Fruit fly (Drosophila melanogaster) whole organism, wandering third instar larva: ENCODE data around the gene ATPsynE.
A peak's percentile ranks its signal among the peaks of the same experiment; 100 is the strongest.

Experiments
- Abd-B ChIP-seq: fragments of >200 bp; optimal IDR thresholded peaks from 2 replicates; lab custom pipeline; 2017; ENCODE audit warnings: missing biosample characterization, missing genetic modification characterization
- CG32264 ChIP-seq: fragments of 200-800 bp; sonication (Bioruptor generic); optimal IDR thresholded peaks from 2 replicates; lab custom pipeline; 2016; ENCODE audit warnings: missing biosample characterization, missing genetic modification characterization
- CG9705 ChIP-seq: fragments of 200-800 bp; sonication (Bioruptor generic); optimal IDR thresholded peaks from 2 replicates; lab custom pipeline; 2018; ENCODE audit warnings: missing biosample characterization, mild to moderate bottlenecking, missing genetic modification characterization
- CrebA ChIP-seq: fragments of 200-800 bp; sonication (Bioruptor generic); optimal IDR thresholded peaks from 2 replicates; lab custom pipeline; 2016; ENCODE audit warnings: missing biosample characterization, mild to moderate bottlenecking, missing genetic modification characterization, borderline replicate concordance
- Dfd ChIP-seq: fragments of >200 bp; optimal IDR thresholded peaks from 2 replicates; lab custom pipeline; 2017; ENCODE audit warnings: missing biosample characterization, missing genetic modification characterization
- Dif ChIP-seq: fragments of 200-275, 200-300 bp; sonication (Bioruptor generic); optimal IDR thresholded peaks from 2 replicates; lab custom pipeline; 2018; ENCODE audit warnings: missing biosample characterization, missing genetic modification characterization; ENCODE audit not compliant: partially characterized antibody
- GATAd ChIP-seq: sonication (Bioruptor generic); optimal IDR thresholded peaks from 2 replicates; lab custom pipeline; 2016; ENCODE audit warnings: missing biosample characterization, missing genetic modification characterization
- HLH106 ChIP-seq: fragments of 200-800 bp; optimal IDR thresholded peaks from 3 replicates; lab custom pipeline; 2019; ENCODE audit warnings: missing biosample characterization, mild to moderate bottlenecking, missing genetic modification characterization, moderate library complexity
- Hnf4 ChIP-seq: fragments of 200-800 bp; sonication (Bioruptor generic); optimal IDR thresholded peaks from 2 replicates; lab custom pipeline; 2016; ENCODE audit warnings: missing biosample characterization, mild to moderate bottlenecking, missing genetic modification characterization
- Hr83 ChIP-seq: fragments of 200-300 bp; sonication (Bioruptor generic); optimal IDR thresholded peaks from 2 replicates; lab custom pipeline; 2016; ENCODE audit warnings: missing biosample characterization, mild to moderate bottlenecking, missing genetic modification characterization, moderate library complexity; ENCODE audit not compliant: poor library complexity, severe bottlenecking
- Jra ChIP-seq: sonication (Bioruptor generic); optimal IDR thresholded peaks from 2 replicates; lab custom pipeline; 2016; ENCODE audit warnings: missing biosample characterization, missing genetic modification characterization
- Mio ChIP-seq: sonication (Bioruptor generic); optimal IDR thresholded peaks from 2 replicates; lab custom pipeline; 2016; ENCODE audit warnings: missing biosample characterization, missing genetic modification characterization
- Myc ChIP-seq: fragments of >200 bp; optimal IDR thresholded peaks from 2 replicates; lab custom pipeline; 2017
- OdsH ChIP-seq: fragments of 200-800 bp; sonication (Bioruptor generic); optimal IDR thresholded peaks from 2 replicates; lab custom pipeline; 2016; ENCODE audit warnings: missing biosample characterization, mild to moderate bottlenecking, missing genetic modification characterization
- Rel ChIP-seq, 2 experiments: fragments of 200-800 bp; sonication (Bioruptor generic) in 1 of 2; optimal IDR thresholded peaks; 2 replicates in 1 of 2; 3 replicates in 1 of 2; lab custom pipeline; 2016 to 2019; ENCODE audit warnings: mild to moderate bottlenecking in 2 of 2, missing biosample characterization in 2 of 2, missing genetic modification characterization in 2 of 2, moderate library complexity in 1 of 2
- Sp1 ChIP-seq: fragments of 200-800 bp; sonication (Bioruptor generic); optimal IDR thresholded peaks from 3 replicates; lab custom pipeline; 2019; ENCODE audit warnings: missing biosample characterization, mild to moderate bottlenecking, missing genetic modification characterization, moderate library complexity
- Vsx2 ChIP-seq: fragments of 200-300, 225-300 bp; sonication (Bioruptor generic); optimal IDR thresholded peaks from 2 replicates; lab custom pipeline; 2018; ENCODE audit warnings: missing biosample characterization, missing genetic modification characterization; ENCODE audit not compliant: partially characterized antibody
- br ChIP-seq: fragments of 200-800 bp; sonication (Bioruptor generic); optimal IDR thresholded peaks from 2 replicates; lab custom pipeline; 2016; ENCODE audit warnings: missing biosample characterization, missing genetic modification characterization
- brk ChIP-seq: fragments of 200-800 bp; sonication (Bioruptor generic); optimal IDR thresholded peaks from 2 replicates; lab custom pipeline; 2016; ENCODE audit warnings: missing biosample characterization, mild to moderate bottlenecking, missing genetic modification characterization
- dmrt93B ChIP-seq: fragments of 200-800 bp; sonication (Bioruptor generic); optimal IDR thresholded peaks from 2 replicates; lab custom pipeline; 2018; ENCODE audit warnings: missing biosample characterization, mild to moderate bottlenecking, missing genetic modification characterization
- dsf ChIP-seq: sonication (Bioruptor generic); optimal IDR thresholded peaks from 2 replicates; lab custom pipeline; 2016; ENCODE audit warnings: missing biosample characterization, missing genetic modification characterization, borderline replicate concordance
- ey ChIP-seq: fragments of 200-800 bp; sonication (Bioruptor generic); optimal IDR thresholded peaks from 2 replicates; lab custom pipeline; 2016; ENCODE audit warnings: missing biosample characterization, missing genetic modification characterization
- foxo ChIP-seq, 2 experiments: fragments of 200-800 bp; sonication (Bioruptor generic); optimal IDR thresholded peaks; 2 replicates in 1 of 2; 3 replicates in 1 of 2; lab custom pipeline; 2016 to 2017; ENCODE audit warnings: missing biosample characterization in 2 of 2, missing genetic modification characterization in 2 of 2
- h ChIP-seq: fragments of 200-800 bp; sonication (Bioruptor generic); optimal IDR thresholded peaks from 3 replicates; lab custom pipeline; 2016; ENCODE audit warnings: missing biosample characterization, mild to moderate bottlenecking, missing genetic modification characterization
- jim ChIP-seq: fragments of 175-275, 200-325 bp; sonication (Bioruptor generic); optimal IDR thresholded peaks from 2 replicates; lab custom pipeline; 2016; ENCODE audit warnings: missing biosample characterization, mild to moderate bottlenecking, missing genetic modification characterization
- lola ChIP-seq: fragments of >200 bp; optimal IDR thresholded peaks from 2 replicates; lab custom pipeline; 2017; ENCODE audit warnings: missing biosample characterization, missing genetic modification characterization
- psq ChIP-seq: fragments of 200-800 bp; sonication (Bioruptor generic); optimal IDR thresholded peaks from 3 replicates; lab custom pipeline; 2017; ENCODE audit warnings: missing biosample characterization, mild to moderate bottlenecking, missing genetic modification characterization, moderate library complexity
- rgr ChIP-seq: fragments of 200-800 bp; sonication (Bioruptor generic); optimal IDR thresholded peaks from 3 replicates; lab custom pipeline; 2016; ENCODE audit warnings: missing biosample characterization, mild to moderate bottlenecking, missing genetic modification characterization
- sage ChIP-seq: fragments of 200-800 bp; sonication (Bioruptor generic); optimal IDR thresholded peaks from 2 replicates; lab custom pipeline; 2016; ENCODE audit warnings: missing biosample characterization, mild to moderate bottlenecking, missing genetic modification characterization
- sv ChIP-seq: fragments of 200-800 bp; sonication (Bioruptor generic); optimal IDR thresholded peaks from 3 replicates; lab custom pipeline; 2016; ENCODE audit warnings: missing biosample characterization, missing genetic modification characterization
- usp ChIP-seq: fragments of >200 bp; optimal IDR thresholded peaks from 2 replicates; lab custom pipeline; 2017; ENCODE audit warnings: missing biosample characterization, missing genetic modification characterization
- woc ChIP-seq: sonication (Bioruptor generic); optimal IDR thresholded peaks from 2 replicates; lab custom pipeline; 2016; ENCODE audit warnings: missing biosample characterization, mild to moderate bottlenecking, missing genetic modification characterization

ATPsynE gene

DNA sequence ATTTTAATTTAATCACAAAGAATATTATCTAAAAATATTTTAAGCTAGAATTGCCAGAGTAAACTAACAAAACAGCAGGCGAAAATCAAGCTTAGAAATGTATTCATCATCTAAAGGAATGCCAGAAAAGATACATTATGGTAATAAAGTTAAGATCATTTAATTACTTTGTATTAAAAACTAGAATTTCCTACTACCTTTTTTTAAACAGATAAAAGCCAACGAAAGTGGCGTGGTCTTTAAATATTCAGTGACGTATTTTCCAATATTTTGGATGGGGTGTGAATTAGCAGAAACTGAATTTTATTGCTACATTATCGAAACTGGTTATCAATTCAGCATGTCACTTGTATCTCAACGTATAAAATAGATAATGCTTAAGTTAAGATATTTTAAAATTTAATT, 34.4 kb upstream of the ATPsynE start:
- peak; percentile 25 for TF ChIP-seq Sp1 (GFP tag; lab: Kevin White, UChicago)
- TF ChIP-seq HLH106 (tag; lab: Kevin White, UChicago), result no peak
- no peak for TF ChIP-seq woc (GFP tag; lab: Kevin White, UChicago)
- peak in 1 of 2 experiments; percentile 42 for TF ChIP-seq foxo (GFP tag; optimal IDR thresholded peaks at IDR 0.05; lab: Kevin White, UChicago)
- TF ChIP-seq CG9705 (GFP tag; lab: Kevin White, UChicago), result no peak
- no peak for TF ChIP-seq Hr83
- no peak for TF ChIP-seq usp (GFP tag; lab: Kevin White, UChicago)
- no peak for TF ChIP-seq Vsx2 (GFP tag; lab: Kevin White, UChicago)
- no peak for TF ChIP-seq sage (GFP tag; lab: Kevin White, UChicago)
- no peak for TF ChIP-seq Myc
- TF ChIP-seq rgr (GFP tag; lab: Kevin White, UChicago), result no peak
- no peak for TF ChIP-seq Mio
- peak; percentile 0 for TF ChIP-seq h (GFP tag; lab: Kevin White, UChicago)
- no peak for TF ChIP-seq brk (GFP tag; lab: Kevin White, UChicago)
- no peak for TF ChIP-seq Abd-B (GFP tag; lab: Kevin White, UChicago)
- TF ChIP-seq dmrt93B (GFP tag; lab: Kevin White, UChicago), result no peak
- no peak for TF ChIP-seq Jra (GFP tag; lab: Kevin White, UChicago)
- TF ChIP-seq CG32264, result no peak
- no peak for TF ChIP-seq GATAd
- no peak for TF ChIP-seq psq

DNA sequence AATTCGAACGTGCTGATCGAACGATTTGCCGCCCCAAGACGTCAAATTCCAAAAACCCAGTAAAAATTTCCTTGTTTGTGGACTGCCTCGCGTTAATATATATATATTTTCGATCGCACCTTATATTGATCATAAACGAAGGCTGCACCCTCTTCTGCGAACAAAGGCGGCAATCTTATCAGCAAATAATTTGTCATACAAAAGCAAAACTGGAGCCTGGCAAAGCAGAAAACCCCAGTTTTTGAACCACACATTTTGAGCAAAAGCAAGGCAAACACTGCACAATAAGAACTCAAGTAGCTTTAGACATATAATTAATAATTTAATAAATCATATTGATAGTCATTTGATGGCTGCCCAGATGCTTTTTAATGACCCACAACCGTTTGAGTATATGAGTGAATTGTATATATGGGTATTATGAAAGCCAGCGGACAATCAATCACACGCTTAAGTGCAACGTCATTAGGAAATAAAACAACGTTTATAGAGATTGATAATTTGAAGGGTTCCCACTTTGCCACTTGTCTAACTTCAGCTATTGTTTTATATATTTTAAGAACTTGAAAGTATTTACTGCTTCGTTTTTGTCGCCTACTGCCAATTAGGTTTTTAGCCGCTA, 32.2 kb upstream of the ATPsynE start:
- TF ChIP-seq Dif (GFP tag; lab: Kevin White, UChicago) (no peak), brk (GFP tag; lab: Kevin White, UChicago) (peak; percentile 6), h (GFP tag; lab: Kevin White, UChicago) (peak; percentile 15), sage (GFP tag; lab: Kevin White, UChicago) (no peak), Rel (GFP tag; optimal IDR thresholded peaks at IDR 0.05; lab: Kevin White, UChicago) (no peak), Rel (tag; optimal IDR thresholded peaks at IDR 0.05; lab: Kevin White, UChicago) (peak; percentile 94), ey (GFP tag; lab: Kevin White, UChicago) (no peak)
- TF ChIP-seq, all 38 proteins: peak for 3

DNA sequence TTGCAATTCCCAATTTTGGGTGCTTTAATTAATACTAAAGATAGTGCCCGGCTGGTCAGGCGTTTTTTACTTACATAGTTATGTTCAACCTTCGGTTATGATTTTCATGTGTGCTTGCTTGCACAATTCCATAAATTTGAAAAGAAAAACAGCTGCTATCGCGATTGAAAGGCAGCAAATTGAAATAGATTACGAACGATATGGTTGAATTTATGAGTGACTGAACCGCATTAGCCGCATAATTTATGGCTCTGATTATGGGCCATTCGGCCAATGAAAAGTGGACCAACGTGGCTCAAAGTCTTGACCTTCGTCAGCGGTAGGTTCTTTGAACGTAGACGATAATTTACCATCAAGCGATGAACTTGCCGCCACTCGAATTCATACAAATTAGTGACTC, 30.6 kb upstream of the ATPsynE start:
- TF ChIP-seq dsf (GFP tag; lab: Kevin White, UChicago), result no peak
- TF ChIP-seq GATAd, result no peak
- no peak for TF ChIP-seq h (GFP tag; lab: Kevin White, UChicago)
- no peak for TF ChIP-seq rgr (GFP tag; lab: Kevin White, UChicago)
- TF ChIP-seq dmrt93B (GFP tag; lab: Kevin White, UChicago), result no peak
- TF ChIP-seq Abd-B (GFP tag; lab: Kevin White, UChicago), result no peak
- TF ChIP-seq Sp1 (GFP tag; lab: Kevin White, UChicago), result no peak
- TF ChIP-seq lola, result no peak
- no peak for TF ChIP-seq sv
- no peak for TF ChIP-seq CG32264
- TF ChIP-seq OdsH, result no peak
- TF ChIP-seq Dfd (GFP tag; lab: Kevin White, UChicago), result no peak
- no peak for TF ChIP-seq Rel (GFP tag; optimal IDR thresholded peaks at IDR 0.05; lab: Kevin White, UChicago)
- TF ChIP-seq Rel (tag; optimal IDR thresholded peaks at IDR 0.05; lab: Kevin White, UChicago), result no peak
- TF ChIP-seq CrebA (GFP tag; lab: Kevin White, UChicago), result no peak
- no peak for TF ChIP-seq br (GFP tag; lab: Kevin White, UChicago)
- no peak for TF ChIP-seq foxo (GFP tag; optimal IDR thresholded peaks at IDR 0.05; lab: Kevin White, UChicago)
- TF ChIP-seq Hnf4 (GFP tag; lab: Kevin White, UChicago), result no peak
- no peak for TF ChIP-seq usp (GFP tag; lab: Kevin White, UChicago)

DNA sequence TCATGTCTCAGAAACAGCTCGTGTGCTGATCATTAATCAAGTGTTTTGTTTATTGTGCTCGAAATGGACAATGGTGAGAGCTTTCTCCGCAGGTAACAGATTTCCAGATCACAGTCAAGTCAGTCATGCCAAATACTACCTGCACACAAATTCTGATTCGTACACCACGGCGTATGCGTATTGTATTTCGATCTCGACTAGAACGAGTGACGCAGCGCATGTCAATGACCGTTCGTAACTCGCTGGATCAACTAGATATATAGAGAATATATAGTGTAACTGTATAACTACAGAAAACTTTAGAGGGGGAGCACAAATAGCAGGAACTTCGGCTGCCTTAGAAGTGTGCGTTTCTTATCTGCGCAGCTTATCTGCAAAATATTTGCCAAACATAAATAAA, 30.0 kb upstream of the ATPsynE start:
- TF ChIP-seq jim (GFP tag; lab: Kevin White, UChicago), result no peak
- TF ChIP-seq CG9705 (GFP tag; lab: Kevin White, UChicago), result no peak
- no peak for TF ChIP-seq dmrt93B (GFP tag; lab: Kevin White, UChicago)
- TF ChIP-seq dsf (GFP tag; lab: Kevin White, UChicago), result no peak
- no peak for TF ChIP-seq GATAd
- TF ChIP-seq Abd-B (GFP tag; lab: Kevin White, UChicago), result no peak
- TF ChIP-seq Hnf4 (GFP tag; lab: Kevin White, UChicago), result no peak
- TF ChIP-seq OdsH, result no peak
- TF ChIP-seq Rel (GFP tag; optimal IDR thresholded peaks at IDR 0.05; lab: Kevin White, UChicago), result no peak
- TF ChIP-seq Rel (tag; optimal IDR thresholded peaks at IDR 0.05; lab: Kevin White, UChicago), result no peak
- TF ChIP-seq HLH106 (tag; lab: Kevin White, UChicago), result no peak
- no peak for TF ChIP-seq psq
- TF ChIP-seq lola, result no peak
- TF ChIP-seq Dif (GFP tag; lab: Kevin White, UChicago), result no peak
- no peak for TF ChIP-seq sv
- TF ChIP-seq usp (GFP tag; lab: Kevin White, UChicago), result no peak
- no peak for TF ChIP-seq CrebA (GFP tag; lab: Kevin White, UChicago)
- no peak for TF ChIP-seq Jra (GFP tag; lab: Kevin White, UChicago)
